Fruit fly (Drosophila melanogaster) whole organism, embryonic: ENCODE results near the gene CG33287.

ENCODE experiments used
- Blimp-1 ChIP-seq: fragments of 200-800 bp; sonication (Bioruptor generic); optimal IDR thresholded peaks from 3 replicates; lab custom pipeline; 2018; ENCODE audit warnings: missing biosample characterization, missing genetic modification characterization, mild to moderate bottlenecking, moderate library complexity, missing genetic modification reagents
- C15 ChIP-seq: fragments of 200-800 bp; sonication (Bioruptor generic); IDR thresholded peaks from 3 replicates; pipeline ENCODE4 v1.3.6; 2022; ENCODE audit warnings: missing biosample characterization, missing genetic modification characterization
- CG10462 ChIP-seq: fragments of 200-800 bp; sonication (Bioruptor generic); optimal IDR thresholded peaks from 2 replicates; lab custom pipeline; 2016; ENCODE audit warnings: missing biosample characterization, missing genetic modification characterization
- CG10979 ChIP-seq: fragments of 200-800 bp; sonication (Bioruptor generic); optimal IDR thresholded peaks from 2 replicates; lab custom pipeline; 2018; ENCODE audit warnings: missing biosample characterization, mild to moderate bottlenecking, missing genetic modification characterization, moderate library complexity
- CG11247 ChIP-seq: fragments of 200-800 bp; sonication (Bioruptor generic); IDR thresholded peaks from 2 replicates; pipeline ENCODE4 v1.3.6; 2022; ENCODE audit warnings: missing biosample characterization, missing genetic modification characterization
- CG11696 ChIP-seq: fragments of 200-800 bp; sonication (Bioruptor generic); IDR thresholded peaks from 2 replicates; pipeline ENCODE4 v1.3.6; 2022; ENCODE audit warnings: missing biosample characterization, missing genetic modification characterization
- CG12299 ChIP-seq: fragments of 200-800 bp; sonication (Bioruptor generic); optimal IDR thresholded peaks from 2 replicates; lab custom pipeline; 2018; ENCODE audit warnings: missing biosample characterization, mild to moderate bottlenecking, missing genetic modification characterization
- CG13287 ChIP-seq: fragments of 200-800 bp; sonication (Bioruptor generic); IDR thresholded peaks from 2 replicates; pipeline ENCODE4 v1.3.6; 2022; ENCODE audit warnings: missing biosample characterization, missing genetic modification characterization; ENCODE audit not compliant: partially characterized antibody
- CG16779 ChIP-seq: fragments of 200-800 bp; sonication (Bioruptor generic); IDR thresholded peaks from 2 replicates; pipeline ENCODE4 v1.3.6; 2022; ENCODE audit warnings: missing biosample characterization, missing genetic modification characterization
- CG18262 ChIP-seq: fragments of 200-800 bp; optimal IDR thresholded peaks from 3 replicates; lab custom pipeline; 2019; ENCODE audit warnings: missing biosample characterization, mild to moderate bottlenecking, missing genetic modification characterization, moderate library complexity
- CG2116 ChIP-seq: fragments of 200-800 bp; sonication (Bioruptor generic); optimal IDR thresholded peaks from 3 replicates; lab custom pipeline; 2018; ENCODE audit warnings: missing biosample characterization, mild to moderate bottlenecking, missing genetic modification characterization
- CG31224 ChIP-seq: fragments of 200-800 bp; sonication (Bioruptor generic); IDR thresholded peaks from 2 replicates; pipeline ENCODE4 v1.3.6; 2022; ENCODE audit warnings: missing biosample characterization, missing genetic modification characterization
- CG32772 ChIP-seq: fragments of 200-800 bp; sonication (Bioruptor generic); IDR thresholded peaks from 2 replicates; pipeline ENCODE4 v1.3.6; 2022; ENCODE audit warnings: missing biosample characterization, missing genetic modification characterization
- CG4360 ChIP-seq: fragments of 200-800 bp; sonication (Bioruptor generic); IDR thresholded peaks from 2 replicates; pipeline ENCODE4 v1.3.6; 2022; ENCODE audit warnings: missing biosample characterization, missing genetic modification characterization
- CG4820 ChIP-seq: fragments of 200-800 bp; sonication (Bioruptor generic); optimal IDR thresholded peaks from 3 replicates; lab custom pipeline; 2016; ENCODE audit warnings: missing biosample characterization, missing genetic modification characterization
- CG6175 ChIP-seq: fragments of 200-800 bp; sonication (Bioruptor generic); IDR thresholded peaks from 3 replicates; pipeline ENCODE4 v1.3.6; 2022; ENCODE audit warnings: missing biosample characterization, missing genetic modification characterization
- CG6791 ChIP-seq: fragments of 200-800 bp; sonication (Bioruptor generic); IDR thresholded peaks from 3 replicates; pipeline ENCODE4 v1.3.6; 2022; ENCODE audit warnings: missing biosample characterization, missing genetic modification characterization; ENCODE audit not compliant: partially characterized antibody
- CG7357 ChIP-seq: fragments of 200-800 bp; sonication (Bioruptor generic); IDR thresholded peaks from 3 replicates; pipeline ENCODE4 v1.3.6; 2022; ENCODE audit warnings: missing biosample characterization, missing genetic modification characterization
- CG7745 ChIP-seq: fragments of 200-800 bp; sonication (Bioruptor generic); optimal IDR thresholded peaks from 2 replicates; lab custom pipeline; 2018; ENCODE audit warnings: missing biosample characterization, mild to moderate bottlenecking, missing genetic modification characterization, moderate library complexity
- CG9437 ChIP-seq: fragments of 200-800 bp; sonication (Bioruptor generic); optimal IDR thresholded peaks from 2 replicates; lab custom pipeline; 2018; ENCODE audit warnings: missing biosample characterization, mild to moderate bottlenecking, missing genetic modification characterization
- CoRest ChIP-seq: fragments of 200-800 bp; sonication (Bioruptor generic); optimal IDR thresholded peaks from 3 replicates; lab custom pipeline; 2018; ENCODE audit warnings: missing biosample characterization, mild to moderate bottlenecking, missing genetic modification characterization, moderate library complexity
- Doc3 ChIP-seq: fragments of 200-800 bp; sonication (Bioruptor generic); IDR thresholded peaks from 3 replicates; pipeline ENCODE4 v1.3.6; 2022; ENCODE audit warnings: missing biosample characterization, missing genetic modification characterization; ENCODE audit not compliant: partially characterized antibody
- Ets65A ChIP-seq: fragments of 200-800 bp; sonication (Bioruptor generic); peaks from one replicate; lab custom pipeline; 2016; ENCODE audit warnings: missing biosample characterization, missing genetic modification characterization
- H15 ChIP-seq: fragments of 200-800 bp; sonication (Bioruptor generic); IDR thresholded peaks from 3 replicates; pipeline ENCODE4 v1.3.6; 2022; ENCODE audit warnings: missing biosample characterization, missing genetic modification characterization
- Hr51 ChIP-seq, 2 experiments: fragments of 200-800 bp; sonication (Bioruptor generic); optimal IDR thresholded peaks; 2 replicates in 1 of 2; 3 replicates in 1 of 2; lab custom pipeline; 2016 to 2018; ENCODE audit warnings: missing biosample characterization in 2 of 2, missing genetic modification characterization in 2 of 2, mild to moderate bottlenecking in 1 of 2, moderate library complexity in 1 of 2
- Neu2 ChIP-seq: fragments of 200-800 bp; sonication (Bioruptor generic); optimal IDR thresholded peaks from 3 replicates; lab custom pipeline; 2016; ENCODE audit warnings: missing biosample characterization, missing genetic modification characterization, borderline replicate concordance
- Oli ChIP-seq: fragments of 200-800 bp; sonication (Bioruptor generic); optimal IDR thresholded peaks from 2 replicates; lab custom pipeline; 2018; ENCODE audit warnings: missing biosample characterization, mild to moderate bottlenecking, missing genetic modification characterization, moderate library complexity
- aop ChIP-seq: fragments of 200-800 bp; sonication (Bioruptor generic); IDR thresholded peaks from 2 replicates; pipeline ENCODE4 v1.3.6; 2022; ENCODE audit warnings: missing biosample characterization, missing genetic modification characterization
- bigmax ChIP-seq: fragments of 200-800 bp; sonication (Bioruptor generic); optimal IDR thresholded peaks from 2 replicates; lab custom pipeline; 2018; ENCODE audit warnings: missing biosample characterization, mild to moderate bottlenecking, missing genetic modification characterization
- cato ChIP-seq: fragments of 200-800 bp; sonication (Bioruptor generic); optimal IDR thresholded peaks from 2 replicates; lab custom pipeline; 2016; ENCODE audit warnings: missing biosample characterization, missing genetic modification characterization, borderline replicate concordance
- corto ChIP-seq: fragments of 200-800 bp; sonication (Bioruptor generic); optimal IDR thresholded peaks from 2 replicates; lab custom pipeline; 2016; ENCODE audit warnings: missing biosample characterization, mild to moderate bottlenecking, missing genetic modification characterization, moderate library complexity
- crol ChIP-seq: fragments of 200-800 bp; sonication (Bioruptor generic); IDR thresholded peaks from 2 replicates; pipeline ENCODE4 v1.3.6; 2022; ENCODE audit warnings: missing biosample characterization, missing genetic modification characterization
- dimm ChIP-seq: fragments of 200-800 bp; sonication (Bioruptor generic); IDR thresholded peaks from 2 replicates; pipeline ENCODE4 v1.3.6; 2022; ENCODE audit warnings: missing biosample characterization, missing genetic modification characterization
- dmrt99B ChIP-seq: fragments of 200-800 bp; sonication (Bioruptor generic); optimal IDR thresholded peaks from 2 replicates; lab custom pipeline; 2018; ENCODE audit warnings: missing biosample characterization, mild to moderate bottlenecking, missing genetic modification characterization, moderate library complexity
- eve ChIP-seq, 2 experiments: fragments of >200 bp; optimal IDR thresholded peaks; 2 replicates each; lab custom pipeline; 2017; ENCODE audit warnings: missing biosample characterization in 2 of 2, missing genetic modification characterization in 2 of 2
- gsb-n ChIP-seq: fragments of 200-800 bp; sonication (Bioruptor generic); optimal IDR thresholded peaks from 3 replicates; lab custom pipeline; 2018; ENCODE audit warnings: missing biosample characterization, mild to moderate bottlenecking, missing genetic modification characterization
- hb ChIP-seq: fragments of 200-800 bp; sonication (Bioruptor generic); IDR thresholded peaks from 3 replicates; pipeline ENCODE4 v1.3.6; 2022; ENCODE audit warnings: missing biosample characterization, missing genetic modification characterization; ENCODE audit not compliant: partially characterized antibody
- hkb ChIP-seq, 2 experiments: fragments of 200-800 bp in 1 of 2; fragments of >200 bp in 1 of 2; sonication (Bioruptor generic) in 1 of 2; IDR thresholded peaks in 1 of 2; optimal IDR thresholded peaks in 1 of 2; 2 replicates each; pipeline versions ENCODE4 v1.3.6 to Lab custom; 2017 to 2022; ENCODE audit warnings: missing biosample characterization in 1 of 2, missing genetic modification characterization in 1 of 2
- ind ChIP-seq: fragments of 200-800 bp; sonication (Bioruptor generic); optimal IDR thresholded peaks from 3 replicates; lab custom pipeline; 2016; ENCODE audit warnings: missing biosample characterization, missing genetic modification characterization
- jing ChIP-seq: fragments of 200-800 bp; sonication (Bioruptor generic); optimal IDR thresholded peaks from 2 replicates; lab custom pipeline; 2018; ENCODE audit warnings: missing biosample characterization, mild to moderate bottlenecking, missing genetic modification characterization
- kah ChIP-seq: fragments of 200-800 bp; sonication (Bioruptor generic); optimal IDR thresholded peaks from 2 replicates; lab custom pipeline; 2018; ENCODE audit warnings: missing biosample characterization, mild to moderate bottlenecking, missing genetic modification characterization
- lab ChIP-seq: fragments of 200-800 bp; sonication (Bioruptor generic); optimal IDR thresholded peaks from 3 replicates; lab custom pipeline; 2017; ENCODE audit warnings: missing biosample characterization, missing genetic modification characterization, mild to moderate bottlenecking, moderate library complexity, missing genetic modification reagents
- lbe ChIP-seq: fragments of 200-800 bp; sonication (Bioruptor generic); optimal IDR thresholded peaks from 2 replicates; lab custom pipeline; 2016; ENCODE audit warnings: missing biosample characterization, mild to moderate bottlenecking, missing genetic modification characterization
- nom ChIP-seq: fragments of 200-800 bp; sonication (Bioruptor generic); optimal IDR thresholded peaks from 2 replicates; lab custom pipeline; 2017; ENCODE audit warnings: missing biosample characterization, missing genetic modification characterization, mild to moderate bottlenecking, moderate library complexity, missing genetic modification reagents
- sqz ChIP-seq: fragments of 200-800 bp; sonication (Bioruptor generic); optimal IDR thresholded peaks from 3 replicates; lab custom pipeline; 2018; ENCODE audit warnings: missing biosample characterization, mild to moderate bottlenecking, missing genetic modification characterization
- tna ChIP-seq: fragments of 200-800 bp; sonication (Bioruptor generic); IDR thresholded peaks from 2 replicates; pipeline ENCODE4 v1.3.6; 2022; ENCODE audit warnings: missing biosample characterization, missing genetic modification characterization; ENCODE audit not compliant: partially characterized antibody
- twi ChIP-seq: fragments of 200-800 bp; optimal IDR thresholded peaks from 2 replicates; lab custom pipeline; 2019; ENCODE audit warnings: missing biosample characterization, mild to moderate bottlenecking, missing genetic modification characterization, moderate library complexity
- tx ChIP-seq: fragments of 200-800 bp; sonication (Bioruptor generic); optimal IDR thresholded peaks from 2 replicates; lab custom pipeline; 2016; ENCODE audit warnings: missing biosample characterization, missing genetic modification characterization

The CG33287 gene

DNA sequence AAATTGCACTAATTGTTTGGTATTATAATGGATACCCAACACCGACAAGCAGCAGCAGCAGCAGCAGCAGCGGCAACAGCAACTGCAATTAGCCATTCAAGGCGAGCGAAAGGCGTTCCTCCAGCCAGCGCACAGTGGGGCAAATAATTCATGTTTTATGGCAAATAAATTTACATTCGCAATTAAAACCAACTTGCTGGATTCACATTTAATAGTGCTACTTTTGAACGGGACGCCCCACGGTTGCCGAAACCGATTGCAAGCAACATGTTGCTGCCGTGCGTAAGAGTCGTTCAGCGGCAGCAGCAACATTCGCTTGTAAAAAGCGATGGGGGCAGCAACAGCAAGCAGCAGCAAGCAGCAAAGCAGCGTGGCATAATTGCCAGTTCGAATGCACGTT is 36.8 kb downstream of the CG33287 start (continued):
- TF ChIP-seq CG7357: no peak
- no peak for TF ChIP-seq hb
- no peak for TF ChIP-seq CG13287 (GFP tag; lab: Robert Waterston, UW)
- no peak for TF ChIP-seq gsb-n
- no peak for TF ChIP-seq C15 (GFP tag; lab: Robert Waterston, UW)
- peak; percentile 12 for TF ChIP-seq nom (GFP tag; lab: Kevin White, UChicago)
- no peak for TF ChIP-seq CG31224
- no peak for TF ChIP-seq CG2116 (GFP tag; lab: Kevin White, UChicago)
- TF ChIP-seq Ets65A (GFP tag; lab: Kevin White, UChicago): peak; percentile 46
- no peak for TF ChIP-seq aop (GFP tag; lab: Robert Waterston, UW)
- TF ChIP-seq tx (GFP tag; lab: Kevin White, UChicago): no peak
- no peak for TF ChIP-seq Oli (tag; lab: Kevin White, UChicago)
- no peak for TF ChIP-seq bigmax (GFP tag; lab: Kevin White, UChicago)
- TF ChIP-seq corto (GFP tag; lab: Kevin White, UChicago): peak; percentile 8
- no peak for TF ChIP-seq CG4820 (GFP tag; lab: Kevin White, UChicago)
- TF ChIP-seq CG7745 (tag; lab: Kevin White, UChicago): no peak
- no peak for TF ChIP-seq CG10462 (GFP tag; lab: Kevin White, UChicago)
- no peak for TF ChIP-seq eve (GFP tag; optimal IDR thresholded peaks at IDR 0.05; lab: Kevin White, UChicago)
- TF ChIP-seq tna (GFP tag; lab: Robert Waterston, UW): no peak
- no peak for TF ChIP-seq Doc3
- TF ChIP-seq CG6175 (GFP tag; lab: Robert Waterston, UW): no peak
- TF ChIP-seq Hr51 (GFP tag; optimal IDR thresholded peaks at IDR 0.05; lab: Kevin White, UChicago): no peak
- TF ChIP-seq ind (GFP tag; lab: Kevin White, UChicago): no peak
- no peak for TF ChIP-seq cato (GFP tag; lab: Kevin White, UChicago)
- TF ChIP-seq H15 (GFP tag; lab: Robert Waterston, UW): no peak
- TF ChIP-seq lbe (GFP tag; lab: Kevin White, UChicago): no peak
- no peak for TF ChIP-seq twi (tag; lab: Kevin White, UChicago)
- peak; percentile 16; the same call in 1 of the 2 replicates for TF ChIP-seq CG32772 (GFP tag; lab: Robert Waterston, UW)
- no peak for TF ChIP-seq Neu2
- no peak for TF ChIP-seq CG10979 (tag; lab: Kevin White, UChicago)

DNA sequence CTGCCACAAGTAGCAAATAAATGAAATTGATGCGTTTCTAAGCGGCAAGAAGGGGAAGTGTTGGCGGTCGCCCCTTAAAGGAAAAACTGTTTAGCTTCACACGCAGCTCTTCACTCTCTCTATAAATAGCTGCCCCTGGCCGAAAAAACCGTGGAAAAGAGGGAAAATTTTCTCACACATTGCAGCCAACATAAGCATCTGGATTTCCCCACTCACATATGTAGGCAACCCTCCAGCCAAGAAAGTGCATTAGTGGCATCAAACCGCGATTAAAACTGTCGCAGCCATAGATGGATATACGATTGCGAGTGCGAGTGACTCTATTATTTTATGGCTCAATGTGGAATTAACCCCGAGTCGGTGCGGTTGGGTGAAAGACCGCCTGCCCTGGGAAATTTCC is 37.9 kb downstream of the CG33287 start:
- peak; percentile 91 for TF ChIP-seq twi (tag; lab: Kevin White, UChicago)
- TF ChIP-seq CG11247 (GFP tag; lab: Robert Waterston, UW): no peak
- peak; percentile 61 for TF ChIP-seq kah (GFP tag; lab: Kevin White, UChicago)
- peak; percentile 27 for TF ChIP-seq Ets65A (GFP tag; lab: Kevin White, UChicago)
- TF ChIP-seq, all 482 proteins: peak for 3

DNA sequence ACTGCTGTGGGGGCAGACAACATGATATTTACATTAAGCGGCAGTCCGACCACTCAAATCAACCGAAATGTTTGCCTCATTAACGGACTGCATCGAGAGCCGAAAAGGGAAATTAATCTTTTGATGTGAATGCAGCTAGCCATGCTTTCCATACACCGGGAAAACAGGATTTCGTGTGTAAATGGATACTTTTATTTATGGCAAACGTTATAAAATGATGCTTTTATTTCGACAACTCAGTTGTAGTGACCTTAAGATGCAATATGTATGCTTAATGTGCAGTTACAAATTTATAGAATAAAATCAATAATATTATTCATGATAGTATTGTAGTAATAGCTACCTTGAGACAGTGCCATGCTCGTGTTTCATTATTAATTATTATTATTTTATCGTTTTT is 39.0 kb downstream of the CG33287 start:
- TF ChIP-seq CG18262 (peak; percentile 27), dimm (GFP tag; lab: Robert Waterston, UW) (no peak), corto (GFP tag; lab: Kevin White, UChicago) (no peak), CG16779 (no peak), CoRest (tag; lab: Kevin White, UChicago) (no peak), dmrt99B (tag; lab: Kevin White, UChicago) (no peak), lab (GFP tag; lab: Kevin White, UChicago) (no peak), sqz (GFP tag; lab: Kevin White, UChicago) (no peak), crol (no peak), jing (GFP tag; lab: Kevin White, UChicago) (no peak), CG11696 (GFP tag; lab: Robert Waterston, UW) (no peak), CG9437 (GFP tag; lab: Kevin White, UChicago) (no peak), CG12299 (tag; lab: Kevin White, UChicago) (no peak), Blimp-1 (peak; percentile 10), hkb (optimal IDR thresholded peaks at IDR 0.05; lab: Kevin White, UChicago) (no peak), hkb (GFP tag; IDR thresholded peaks at IDR 0.05; lab: Robert Waterston, UW) (no peak), CG6791 (no peak), CG4360 (GFP tag; lab: Robert Waterston, UW) (no peak)
